Worm (Caenorhabditis elegans): Measurements from ENCODE around the gene cyk-4.
"Not testable (repeated sequence)": the region's sequence is repeated elsewhere in the genome, so short reads cannot be mapped to it uniquely, and the experiment has no call there.

The cyk-4 gene

DNA sequence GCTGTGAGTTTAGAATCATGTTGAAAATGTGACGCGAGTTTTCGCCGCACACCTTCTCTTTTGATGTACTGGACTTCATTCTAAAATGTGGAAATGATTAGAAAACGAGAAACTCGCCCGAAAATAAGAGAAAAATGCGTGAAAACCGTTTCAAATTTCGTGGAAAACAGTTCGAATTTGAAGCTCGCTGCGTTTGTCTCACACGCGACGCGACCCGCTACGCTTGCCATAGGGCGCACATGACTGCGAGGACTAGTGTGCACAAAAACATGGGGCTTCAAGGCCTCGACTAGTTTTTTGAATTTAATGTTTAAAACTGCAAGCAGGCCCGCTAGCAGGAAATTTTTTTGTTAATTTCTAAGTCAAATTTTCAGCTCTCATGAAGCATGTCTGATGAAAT is at the start of gene cyk-4, which contains the start of gene pdr-1:
Gene cyk-4, minus strand, starts transcription at position 80 of the 400 bp plus-strand sequence.
Gene pdr-1, plus strand, starts transcription at position 369 of the 400 bp plus-strand sequence.
- no peak for TF ChIP-seq unc-62 (GFP tag; optimal IDR thresholded peaks at IDR 0.05)

ce11 chrIII:13780199-13780706 is 9.2 kb upstream of the cyk-4 start, which contains the start of gene pot-3:
pot-3 (plus strand) TSS chrIII:13780215.
- no peak for TF ChIP-seq unc-62 (GFP tag; optimal IDR thresholded peaks at IDR 0.05)

ce11 chrIII:13779360-13780093 is 8.5 kb upstream of the cyk-4 start:
- TF ChIP-seq unc-62 (GFP tag; optimal IDR thresholded peaks at IDR 0.05), result no peak

DNA sequence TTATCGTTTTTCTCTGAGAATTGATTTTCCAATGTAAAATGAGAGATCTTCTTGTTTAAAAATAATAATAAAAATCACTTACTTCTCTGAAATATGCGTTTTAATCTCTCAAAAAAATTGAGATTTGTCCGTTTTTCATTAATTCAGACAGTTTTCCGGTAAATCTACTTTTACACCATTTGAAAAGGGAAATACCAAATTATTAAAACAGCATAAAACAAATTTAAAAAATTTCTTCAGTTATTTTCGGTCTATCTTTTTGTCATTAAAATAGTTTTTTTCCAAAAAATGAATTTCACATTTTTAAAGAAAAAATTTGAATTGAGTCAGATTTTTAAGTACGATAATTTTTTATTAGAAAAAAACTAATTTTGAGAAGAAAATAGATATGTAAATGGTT is 7.8 kb upstream of the cyk-4 start:
- TF ChIP-seq unc-62 (GFP tag; optimal IDR thresholded peaks at IDR 0.05), result no peak

- no peak for TF ChIP-seq unc-62 (GFP tag; optimal IDR thresholded peaks at IDR 0.05)
These were observed 1.9 kb upstream of the cyk-4 start, which contains the start of gene mdt-29 for ce11 chrIII:13772876-13773275. mdt-29 (plus strand) TSS chrIII:13773176.

ce11 chrIII:13770017-13770416 is 1.0 kb downstream of the cyk-4 start:
- TF ChIP-seq unc-62 (GFP tag; optimal IDR thresholded peaks at IDR 0.05), result no peak

- no peak for TF ChIP-seq unc-62 (GFP tag; optimal IDR thresholded peaks at IDR 0.05)
These were observed 2.9 kb downstream of the cyk-4 start, which contains the start of gene rml-1 for ce11 chrIII:13768074-13768662. rml-1 (minus strand) TSS chrIII:13768092.

- TF ChIP-seq unc-62 (GFP tag; optimal IDR thresholded peaks at IDR 0.05), result no peak
These were observed 4.2 kb downstream of the cyk-4 start for ce11 chrIII:13766704-13767323.

DNA sequence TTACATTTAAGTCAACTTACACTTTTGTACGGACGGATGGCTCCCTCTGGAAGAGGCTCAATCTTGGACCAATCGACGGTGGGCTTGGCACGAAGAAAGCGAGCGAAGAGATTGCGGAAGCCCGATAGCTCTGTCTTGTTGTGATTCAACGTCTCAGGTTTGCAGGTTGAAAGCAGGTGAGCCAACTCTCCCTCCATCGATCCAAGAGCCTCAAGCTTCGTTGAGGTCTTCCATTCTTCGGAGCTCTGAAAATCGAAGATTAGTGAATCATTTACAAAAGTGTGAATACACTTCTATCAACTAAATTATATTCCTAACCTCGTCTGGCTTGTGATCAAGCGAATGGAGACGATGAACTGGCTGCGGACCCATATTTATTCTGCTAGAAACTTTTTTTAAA is 5.2 kb downstream of the cyk-4 start:
- TF ChIP-seq unc-62 (GFP tag; optimal IDR thresholded peaks at IDR 0.05), result no peak

DNA sequence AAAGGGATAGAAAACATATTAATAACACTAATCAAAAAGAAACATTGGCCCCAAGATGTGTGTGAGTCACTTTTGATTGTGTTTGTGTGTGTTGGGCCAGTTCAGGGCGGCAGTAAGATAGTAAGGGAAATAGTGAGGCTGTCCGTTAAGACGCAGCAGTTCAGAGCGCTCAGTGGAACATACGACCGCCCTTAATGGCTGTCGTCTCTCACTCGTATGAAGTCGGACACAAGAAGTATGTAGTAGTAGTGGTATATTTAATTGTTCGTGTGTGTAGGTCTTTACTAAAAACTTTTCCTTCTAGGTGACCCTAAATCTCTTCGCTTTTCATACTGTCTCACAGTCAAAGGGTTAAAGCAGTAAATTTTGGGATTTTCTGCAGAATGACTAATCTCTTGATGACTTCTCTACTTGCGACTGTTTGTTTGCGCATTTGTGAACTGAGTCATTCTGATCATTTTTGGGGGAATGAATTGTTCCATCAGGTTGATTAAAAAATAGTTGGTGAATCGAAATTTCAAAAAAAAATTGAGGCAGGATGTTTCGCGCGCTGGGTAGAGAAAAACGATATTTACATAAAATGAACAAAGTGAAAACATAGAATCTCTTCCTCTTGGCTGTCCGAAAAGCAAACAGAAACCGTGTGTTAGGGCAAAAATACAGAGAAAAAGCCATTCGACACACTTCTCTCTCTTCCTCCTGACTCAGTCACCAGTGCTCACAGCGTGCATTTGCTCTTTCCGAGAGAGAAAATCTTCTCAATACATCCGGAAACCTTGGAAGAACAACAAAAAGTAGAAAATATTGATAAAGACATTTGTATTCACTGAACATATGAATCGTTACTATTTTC is 7.5 kb downstream of the cyk-4 start:
- no peak for TF ChIP-seq unc-62 (GFP tag; optimal IDR thresholded peaks at IDR 0.05)

DNA sequence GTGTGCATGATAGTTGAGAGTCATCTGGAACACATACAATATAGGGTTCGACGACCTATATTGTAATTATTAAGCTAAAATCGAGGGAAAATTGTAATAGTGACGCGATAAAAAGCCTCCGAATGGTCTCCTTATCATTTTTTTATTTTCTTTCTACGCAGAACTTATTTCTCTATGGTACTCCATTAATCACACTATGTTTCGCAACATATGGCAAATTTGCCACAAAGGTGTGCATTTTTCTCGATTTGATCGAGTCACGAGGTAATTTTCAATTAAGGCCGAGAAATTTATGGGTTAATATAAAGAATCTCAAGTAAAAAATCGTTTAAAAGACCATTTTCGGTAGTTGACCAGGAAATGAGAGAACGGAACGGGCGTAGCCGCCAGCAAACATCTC is 9.0 kb downstream of the cyk-4 start, which contains the start of gene dbn-1:
Gene dbn-1, minus strand, starts transcription at position 24 of the 400 bp plus-strand sequence.
- TF ChIP-seq unc-62 (GFP tag; optimal IDR thresholded peaks at IDR 0.05), result no peak

- TF ChIP-seq unc-62 (GFP tag; optimal IDR thresholded peaks at IDR 0.05), result no peak
These were observed 10.0 kb downstream of the cyk-4 start for ce11 chrIII:13761022-13761421.

DNA sequence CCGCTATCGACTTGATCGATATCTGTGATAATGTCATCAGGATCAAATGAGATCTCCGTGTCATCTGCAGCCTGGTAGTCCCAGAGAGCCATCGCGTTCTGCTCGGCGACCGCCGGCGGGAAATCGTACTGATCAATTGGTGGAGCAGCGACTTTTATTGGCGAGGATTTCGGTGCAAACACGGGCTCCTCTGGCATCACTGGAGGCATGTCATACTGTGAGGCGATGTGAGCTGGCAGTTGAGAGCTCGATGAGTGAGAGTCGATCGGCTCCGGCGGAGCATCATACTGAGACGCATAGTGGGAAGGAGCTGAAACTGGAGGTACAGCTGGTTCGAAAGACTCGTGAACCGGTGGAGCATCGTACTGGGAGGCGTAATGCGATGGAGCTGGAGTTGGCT is 11.3 kb downstream of the cyk-4 start:
- no peak for TF ChIP-seq unc-62 (GFP tag; optimal IDR thresholded peaks at IDR 0.05)

DNA sequence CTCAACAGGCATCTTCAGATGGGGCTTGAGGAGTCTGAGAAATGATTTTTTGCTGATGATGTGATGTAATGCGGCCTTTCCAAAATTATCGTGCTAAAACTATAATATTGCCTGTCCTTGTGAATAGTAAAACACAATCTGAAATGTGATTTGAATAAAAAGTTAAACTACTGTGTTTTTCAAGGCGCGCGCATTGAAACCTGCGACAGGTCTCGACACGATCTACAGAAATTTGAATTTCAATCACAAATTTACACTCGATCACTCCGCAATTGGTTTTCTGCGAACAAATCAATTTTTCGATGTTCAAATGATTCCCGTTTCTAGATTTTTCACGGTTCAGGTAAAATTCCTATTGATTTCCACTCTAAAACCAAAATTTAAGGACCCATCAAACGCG is 15.3 kb downstream of the cyk-4 start, which contains the start of gene toca-2:
Gene toca-2, plus strand, starts transcription at position 208 of the 400 bp plus-strand sequence.
- TF ChIP-seq unc-62 (GFP tag; optimal IDR thresholded peaks at IDR 0.05), result no peak

DNA sequence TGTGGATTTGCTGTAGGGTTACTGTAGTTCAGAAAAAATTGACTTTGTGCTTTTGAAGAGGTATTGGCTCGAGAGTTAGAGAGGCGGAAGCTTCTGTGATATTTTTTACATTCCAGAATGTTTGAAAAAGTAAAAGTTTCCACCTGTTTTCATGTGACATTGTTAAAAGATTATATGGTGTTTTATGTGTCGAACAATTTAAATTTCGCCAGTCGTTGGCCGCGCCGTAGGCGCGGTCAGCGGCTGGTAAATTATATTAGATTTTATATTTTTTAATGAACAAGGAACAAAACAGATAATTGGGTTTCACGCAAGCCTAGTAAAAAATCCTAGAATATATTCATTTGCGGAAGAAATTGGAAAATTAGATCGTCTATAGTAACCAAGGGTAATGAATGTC is 19.9 kb downstream of the cyk-4 start, which contains the start of gene mlc-7:
Gene mlc-7, plus strand, starts transcription at position 301 of the 400 bp plus-strand sequence.
- TF ChIP-seq unc-62 (GFP tag; optimal IDR thresholded peaks at IDR 0.05), result not testable (repeated sequence)
